Fruit fly (Drosophila melanogaster): ENCODE results near the gene skd.

The skd gene

dm6 chr3L:21010846-21011607, 16.2 kb downstream of the skd start (continued):
- TF ChIP-seq ey (GFP tag; optimal IDR thresholded peaks at IDR 0.05), result peak; percentile 17
- no peak for TF ChIP-seq pan (optimal IDR thresholded peaks at IDR 0.05)

- TF ChIP-seq Rel (GFP tag; optimal IDR thresholded peaks at IDR 0.05) (no peak), Rel (tag; optimal IDR thresholded peaks at IDR 0.05) (peak; percentile 12), Hr78 (GFP tag; optimal IDR thresholded peaks at IDR 0.05) (no peak), dmrt93B (GFP tag; optimal IDR thresholded peaks at IDR 0.05) (peak; percentile 31), sage (GFP tag; optimal IDR thresholded peaks at IDR 0.05) (peak; percentile 68), fru (GFP tag; optimal IDR thresholded peaks at IDR 0.05) (peak; percentile 96), dsf (GFP tag; optimal IDR thresholded peaks at IDR 0.05; ENCODE audit: borderline replicate concordance) (no peak), Jra (GFP tag; optimal IDR thresholded peaks at IDR 0.05) (peak; percentile 52), lola (GFP tag; optimal IDR thresholded peaks at IDR 0.05) (no peak), HLH106 (tag; optimal IDR thresholded peaks at IDR 0.05) (peak; percentile 28), jim (GFP tag; optimal IDR thresholded peaks at IDR 0.05) (no peak), Sp1 (GFP tag; optimal IDR thresholded peaks at IDR 0.05) (peak; percentile 35), rgr (GFP tag; optimal IDR thresholded peaks at IDR 0.05) (peak; percentile 81), tai (GFP tag; optimal IDR thresholded peaks at IDR 0.05) (no peak), CG32264 (GFP tag; optimal IDR thresholded peaks at IDR 0.05) (peak; percentile 66), GATAd (GFP tag; optimal IDR thresholded peaks at IDR 0.05) (no peak), dl (GFP tag; optimal IDR thresholded peaks at IDR 0.05; ENCODE audit: insufficient read depth in 1 of 2, partially characterized antibody in 2 of 2) (peak; percentile 29 to 63), CG9705 (GFP tag; optimal IDR thresholded peaks at IDR 0.05) (no peak), Myc (optimal IDR thresholded peaks at IDR 0.05) (no peak), Abd-B (GFP tag; optimal IDR thresholded peaks at IDR 0.05) (no peak), Dif (GFP tag; optimal IDR thresholded peaks at IDR 0.05; ENCODE audit: partially characterized antibody) (peak; percentile 70), usp (GFP tag; optimal IDR thresholded peaks at IDR 0.05) (no peak), Hr83 (GFP tag; optimal IDR thresholded peaks at IDR 0.05; ENCODE audit: poor library complexity, severe bottlenecking) (no peak), woc (GFP tag; optimal IDR thresholded peaks at IDR 0.05) (peak; percentile 74), CrebA (GFP tag; optimal IDR thresholded peaks at IDR 0.05; ENCODE audit: borderline replicate concordance) (peak; percentile 52), br (GFP tag; optimal IDR thresholded peaks at IDR 0.05) (peak; percentile 83), ey (GFP tag; optimal IDR thresholded peaks at IDR 0.05) (peak; percentile 79), Vsx2 (GFP tag; optimal IDR thresholded peaks at IDR 0.05; ENCODE audit: partially characterized antibody) (peak; percentile 23), psq (GFP tag; optimal IDR thresholded peaks at IDR 0.05) (peak; percentile 85), sv (GFP tag; optimal IDR thresholded peaks at IDR 0.05) (no peak), OdsH (GFP tag; optimal IDR thresholded peaks at IDR 0.05) (peak; percentile 76), Mio (GFP tag; optimal IDR thresholded peaks at IDR 0.05) (no peak), h (GFP tag; optimal IDR thresholded peaks at IDR 0.05) (peak; percentile 87), pan (optimal IDR thresholded peaks at IDR 0.05) (no peak), foxo (GFP tag; optimal IDR thresholded peaks at IDR 0.05) (peak in 1 of 2 experiments; percentile 84), Dfd (GFP tag; optimal IDR thresholded peaks at IDR 0.05) (no peak), brk (GFP tag; optimal IDR thresholded peaks at IDR 0.05) (peak; percentile 42), N (GFP tag; optimal IDR thresholded peaks at IDR 0.05) (no peak), Hnf4 (GFP tag; optimal IDR thresholded peaks at IDR 0.05) (peak; percentile 70)
Observed at dm6 chr3L:21009405-21010120, 17.7 kb downstream of the skd start.
